Worm (Caenorhabditis elegans) whole organism, L1 larva: ENCODE results near the gene div-1.

Source experiments
- aly-2 ChIP-seq: fragments of 150-350 bp; optimal IDR thresholded peaks from 2 replicates; lab custom pipeline; 2014; ENCODE audit warnings: missing biosample characterization, missing genetic modification characterization
- ama-1 ChIP-seq: fragments of 150-350 bp; optimal IDR thresholded peaks from 2 replicates; lab custom pipeline; 2014
- ceh-63 ChIP-seq: fragments of 200-800 bp; sonication (Bioruptor generic); optimal IDR thresholded peaks from 2 replicates; lab custom pipeline; 2018; ENCODE audit warnings: mild to moderate bottlenecking, missing genetic modification characterization, missing compliant biosample characterization
- ceh-82 ChIP-seq, 3 experiments: fragments of 150-350 bp in 1 of 3; sonication (generic microtip) in 2 of 3; optimal IDR thresholded peaks; 2 replicates each; lab custom pipeline; 2014 to 2017; ENCODE audit warnings: missing biosample characterization in 3 of 3, missing genetic modification characterization in 3 of 3
- ceh-88 ChIP-seq: fragments of 200-800 bp; sonication (Bioruptor generic); IDR thresholded peaks from 2 replicates; pipeline ENCODE4 v1.3.6; 2022; ENCODE audit warnings: missing genetic modification characterization, missing compliant biosample characterization
- ces-1 ChIP-seq: fragments of 150-350 bp; optimal IDR thresholded peaks from 2 replicates; lab custom pipeline; 2014; ENCODE audit warnings: missing biosample characterization, missing genetic modification reagents, missing genetic modification characterization
- dsc-1 ChIP-seq: sonication (generic microtip); optimal IDR thresholded peaks from 2 replicates; lab custom pipeline; 2016; ENCODE audit warnings: mild to moderate bottlenecking, missing genetic modification characterization, missing compliant biosample characterization
- egl-27 ChIP-seq, 2 experiments: fragments of 150-350 bp in 1 of 2; sonication (generic microtip); optimal IDR thresholded peaks; 3 replicates each; lab custom pipeline; 2017 to 2018; ENCODE audit warnings: missing biosample characterization in 2 of 2, missing genetic modification characterization in 2 of 2, missing genetic modification reagents in 2 of 2
- elt-2 ChIP-seq: sonication (generic microtip); optimal IDR thresholded peaks from 2 replicates; lab custom pipeline; 2016; ENCODE audit warnings: missing genetic modification characterization, mild to moderate bottlenecking, inconsistent platforms, missing compliant biosample characterization, missing genetic modification reagents
- ets-5 ChIP-seq: fragments of 200-800 bp; sonication (Bioruptor generic); IDR thresholded peaks from 2 replicates; pipeline ENCODE4 v1.3.6; 2022; ENCODE audit warnings: missing genetic modification characterization, missing compliant biosample characterization
- fkh-10 ChIP-seq: sonication (generic microtip); optimal IDR thresholded peaks from 2 replicates; lab custom pipeline; 2017; ENCODE audit warnings: missing biosample characterization, missing genetic modification reagents, missing genetic modification characterization
- hlh-17 ChIP-seq: fragments of 200-800 bp; sonication (Bioruptor generic); optimal IDR thresholded peaks from 2 replicates; lab custom pipeline; 2018; ENCODE audit warnings: missing genetic modification characterization, mild to moderate bottlenecking, missing compliant biosample characterization, moderate library complexity, borderline replicate concordance
- hpl-2 ChIP-seq: fragments of 150-350 bp; optimal IDR thresholded peaks from 2 replicates; lab custom pipeline; 2014; ENCODE audit warnings: missing biosample characterization, missing genetic modification reagents, missing genetic modification characterization
- irx-1 ChIP-seq: sonication (generic microtip); optimal IDR thresholded peaks from 2 replicates; lab custom pipeline; 2016; ENCODE audit warnings: missing genetic modification characterization, missing compliant biosample characterization
- isw-1 ChIP-seq: fragments of 200-800 bp; sonication (Bioruptor generic); IDR thresholded peaks from 2 replicates; pipeline ENCODE4 v1.3.6; 2022; ENCODE audit warnings: missing genetic modification characterization, missing compliant biosample characterization
- jun-1 ChIP-seq: fragments of 150-350 bp; optimal IDR thresholded peaks from 2 replicates; lab custom pipeline; 2014; ENCODE audit warnings: missing biosample characterization, missing genetic modification reagents, missing genetic modification characterization
- lin-13 ChIP-seq: fragments of 150-350 bp; optimal IDR thresholded peaks from 2 replicates; lab custom pipeline; 2014; ENCODE audit warnings: missing biosample characterization, missing genetic modification reagents, missing genetic modification characterization
- lin-14 ChIP-seq: fragments of 200-800 bp; sonication (Bioruptor generic); optimal IDR thresholded peaks from 2 replicates; lab custom pipeline; 2018; ENCODE audit warnings: mild to moderate bottlenecking, missing genetic modification characterization, moderate library complexity, missing compliant biosample characterization
- lin-15B ChIP-seq: fragments of 150-350 bp; sonication (generic microtip); optimal IDR thresholded peaks from 3 replicates; lab custom pipeline; 2014; ENCODE audit warnings: missing biosample characterization, missing genetic modification characterization
- lin-35 ChIP-seq, 2 experiments: fragments of 150-350 bp; optimal IDR thresholded peaks; 2 replicates each; lab custom pipeline; 2014; ENCODE audit warnings: missing biosample characterization in 2 of 2, missing genetic modification characterization in 2 of 2, missing genetic modification reagents in 2 of 2
- lir-3 ChIP-seq: sonication (generic microtip); optimal IDR thresholded peaks from 2 replicates; lab custom pipeline; 2016; ENCODE audit warnings: mild to moderate bottlenecking, missing genetic modification characterization, moderate library complexity, missing compliant biosample characterization; ENCODE audit not compliant: poor library complexity
- lsy-2 ChIP-seq, 2 experiments: fragments of 150-350 bp; optimal IDR thresholded peaks; 2 replicates each; lab custom pipeline; 2014; ENCODE audit warnings: missing biosample characterization in 2 of 2, missing genetic modification characterization in 2 of 2
- mdl-1 ChIP-seq, 2 experiments: fragments of 150-350 bp; optimal IDR thresholded peaks; 2 replicates each; lab custom pipeline; 2014 to 2017; ENCODE audit warnings: missing biosample characterization in 2 of 2, missing genetic modification characterization in 2 of 2, inconsistent platforms in 1 of 2
- mef-2 ChIP-seq: fragments of 150-350 bp; optimal IDR thresholded peaks from 2 replicates; lab custom pipeline; 2014; ENCODE audit warnings: missing biosample characterization, missing genetic modification characterization
- mep-1 ChIP-seq: fragments of 150-350 bp; optimal IDR thresholded peaks from 2 replicates; lab custom pipeline; 2014; ENCODE audit warnings: missing biosample characterization, missing genetic modification characterization
- nhr-11 ChIP-seq: fragments of 150-350 bp; optimal IDR thresholded peaks from 2 replicates; lab custom pipeline; 2014; ENCODE audit warnings: missing biosample characterization, missing genetic modification characterization
- nhr-12 ChIP-seq: sonication (generic microtip); optimal IDR thresholded peaks from 2 replicates; lab custom pipeline; 2017; ENCODE audit warnings: missing biosample characterization, missing genetic modification characterization
- nhr-19 ChIP-seq: fragments of 200-800 bp; sonication (Bioruptor generic); conservative IDR thresholded peaks from 2 replicates; pipeline ENCODE4 v1.3.6; 2022; ENCODE audit warnings: missing genetic modification characterization, missing compliant biosample characterization
- nhr-20 ChIP-seq: sonication (generic microtip); optimal IDR thresholded peaks from 2 replicates; lab custom pipeline; 2016; ENCODE audit warnings: mild to moderate bottlenecking, missing genetic modification characterization, missing compliant biosample characterization
- nhr-28 ChIP-seq: fragments of 150-350 bp; optimal IDR thresholded peaks from 2 replicates; lab custom pipeline; 2014; ENCODE audit warnings: missing biosample characterization, missing genetic modification characterization
- nhr-71 ChIP-seq: sonication (generic microtip); optimal IDR thresholded peaks from 2 replicates; lab custom pipeline; 2016; ENCODE audit warnings: mild to moderate bottlenecking, missing genetic modification characterization, moderate library complexity, missing compliant biosample characterization
- nhr-76 ChIP-seq: sonication (generic microtip); optimal IDR thresholded peaks from 2 replicates; lab custom pipeline; 2017; ENCODE audit warnings: missing biosample characterization, missing genetic modification characterization
- nhr-77 ChIP-seq: fragments of 150-350 bp; optimal IDR thresholded peaks from 2 replicates; lab custom pipeline; 2014; ENCODE audit warnings: missing biosample characterization, missing genetic modification characterization
- nhr-84 ChIP-seq: sonication (generic microtip); optimal IDR thresholded peaks from 2 replicates; lab custom pipeline; 2017; ENCODE audit warnings: missing biosample characterization, missing genetic modification characterization
- nhr-85 ChIP-seq: sonication (generic microtip); peaks from one replicate; lab custom pipeline; 2016; ENCODE audit warnings: missing genetic modification characterization, inconsistent platforms, missing compliant biosample characterization
- nhr-90 ChIP-seq: sonication (generic microtip); optimal IDR thresholded peaks from 2 replicates; lab custom pipeline; 2016; ENCODE audit warnings: mild to moderate bottlenecking, missing genetic modification characterization, missing compliant biosample characterization; ENCODE audit not compliant: poor library complexity
- pag-3 ChIP-seq: sonication (generic microtip); optimal IDR thresholded peaks from 2 replicates; lab custom pipeline; 2017; ENCODE audit warnings: missing genetic modification characterization, mild to moderate bottlenecking, missing compliant biosample characterization, antibody characterized with exemption, borderline replicate concordance; ENCODE audit not compliant: insufficient read depth
- pax-3 ChIP-seq: fragments of 200-800 bp; sonication (Bioruptor generic); optimal IDR thresholded peaks from 2 replicates; lab custom pipeline; 2018; ENCODE audit warnings: mild to moderate bottlenecking, missing genetic modification characterization, moderate library complexity, missing compliant biosample characterization
- snpc-4 ChIP-seq: fragments of 150-350 bp; optimal IDR thresholded peaks from 2 replicates; lab custom pipeline; 2014; ENCODE audit warnings: missing biosample characterization, missing genetic modification characterization
- snu-23 ChIP-seq: sonication (generic microtip); optimal IDR thresholded peaks from 2 replicates; lab custom pipeline; 2016; ENCODE audit warnings: missing genetic modification characterization, missing compliant biosample characterization
- sox-4 ChIP-seq: sonication (generic microtip); optimal IDR thresholded peaks from 2 replicates; lab custom pipeline; 2016; ENCODE audit warnings: missing genetic modification characterization, missing compliant biosample characterization
- sptf-1 ChIP-seq: fragments of 150-350 bp; optimal IDR thresholded peaks from 2 replicates; lab custom pipeline; 2014; ENCODE audit warnings: missing biosample characterization, missing genetic modification characterization
- sup-37 ChIP-seq: fragments of 200-800 bp; sonication (Bioruptor generic); optimal IDR thresholded peaks from 2 replicates; lab custom pipeline; 2018; ENCODE audit warnings: mild to moderate bottlenecking, missing genetic modification characterization, missing compliant biosample characterization
- swsn-7 ChIP-seq: sonication (generic microtip); optimal IDR thresholded peaks from 2 replicates; lab custom pipeline; 2016; ENCODE audit warnings: missing genetic modification characterization, missing compliant biosample characterization
- tlp-1 ChIP-seq: fragments of 150-350 bp; optimal IDR thresholded peaks from 2 replicates; lab custom pipeline; 2014; ENCODE audit warnings: missing biosample characterization, missing genetic modification characterization
- unc-130 ChIP-seq: fragments of 150-350 bp; optimal IDR thresholded peaks from 2 replicates; lab custom pipeline; 2017; ENCODE audit warnings: missing biosample characterization, missing genetic modification characterization, inconsistent platforms
- unc-30 ChIP-seq: sonication (generic microtip); optimal IDR thresholded peaks from 2 replicates; lab custom pipeline; 2017; ENCODE audit warnings: missing biosample characterization, missing genetic modification characterization
- unc-86 ChIP-seq: sonication (generic microtip); optimal IDR thresholded peaks from 2 replicates; lab custom pipeline; 2016; ENCODE audit warnings: missing genetic modification characterization, missing compliant biosample characterization
- vab-15 ChIP-seq: sonication (generic microtip); optimal IDR thresholded peaks from 2 replicates; lab custom pipeline; 2017; ENCODE audit warnings: missing genotype, mild to moderate bottlenecking, missing genetic modification characterization, missing compliant biosample characterization
- xbp-1 ChIP-seq: sonication (generic microtip); optimal IDR thresholded peaks from 2 replicates; lab custom pipeline; 2016; ENCODE audit warnings: missing genetic modification characterization, missing compliant biosample characterization
- zag-1 ChIP-seq: fragments of 150-350 bp; optimal IDR thresholded peaks from 2 replicates; lab custom pipeline; 2014; ENCODE audit warnings: missing biosample characterization, missing genetic modification characterization
- zip-4 ChIP-seq: fragments of 200-800 bp; sonication (Bioruptor generic); optimal IDR thresholded peaks from 2 replicates; lab custom pipeline; 2018; ENCODE audit warnings: mild to moderate bottlenecking, missing genetic modification characterization, moderate library complexity, missing compliant biosample characterization

Gene div-1

DNA sequence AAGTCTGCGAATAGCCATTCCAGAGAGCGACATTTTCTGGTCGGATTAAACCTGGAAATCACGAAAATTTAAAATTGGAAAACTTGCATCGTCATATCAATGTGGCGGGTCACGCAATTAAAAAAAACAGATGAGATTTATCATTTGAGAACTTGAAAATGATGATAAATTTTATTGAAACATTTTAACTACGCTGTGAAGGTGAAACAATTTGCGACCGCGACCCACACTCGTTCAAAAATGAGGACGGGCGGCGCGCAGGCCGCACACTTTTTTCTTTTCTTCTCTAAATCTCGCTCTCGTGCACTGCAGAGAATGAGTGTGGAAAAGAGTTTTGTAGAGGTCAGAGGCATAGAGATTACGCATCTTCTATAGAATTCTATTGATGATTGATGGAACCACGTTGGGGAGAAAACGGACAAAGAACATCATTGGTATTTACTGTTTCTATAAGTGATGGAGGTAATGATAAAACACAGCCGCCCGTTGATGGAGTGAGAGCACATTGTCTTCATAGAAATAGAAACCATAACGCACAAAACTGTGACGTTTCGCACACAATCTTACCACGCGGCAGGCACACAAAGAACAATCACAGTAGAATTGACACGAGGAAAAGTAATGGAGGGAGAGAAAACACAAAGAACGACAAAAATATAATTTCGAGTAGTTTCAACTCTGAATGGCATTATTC is 31.6 kb downstream of the div-1 start, which contains the start of gene cts-1 (continued):
- TF ChIP-seq dsc-1 (tag; lab: Kevin White, UChicago): peak; percentile 12
- peak; percentile 82 for TF ChIP-seq elt-2 (tag; lab: Kevin White, UChicago)
- peak; percentile 87 for TF ChIP-seq unc-130
- TF ChIP-seq mef-2 (tag; lab: Kevin White, UChicago): peak; percentile 34
- peak; percentile 79 for TF ChIP-seq nhr-90
- peak; percentile 78 to 95 for TF ChIP-seq lsy-2 (tag; optimal IDR thresholded peaks at IDR 0.05; lab: Kevin White, UChicago)
- TF ChIP-seq tlp-1 (tag; lab: Kevin White, UChicago): no peak
- TF ChIP-seq lin-15B: peak; percentile 67
- TF ChIP-seq pax-3 (tag; lab: Kevin White, UChicago): peak; percentile 25
- TF ChIP-seq sup-37 (GFP tag; lab: Kevin White, UChicago): no peak
- TF ChIP-seq nhr-19 (GFP tag; lab: Robert Waterston, UW): no peak
- peak; percentile 92 for TF ChIP-seq nhr-71 (tag; lab: Kevin White, UChicago)
- peak; percentile 23 for TF ChIP-seq fkh-10 (GFP tag; lab: Kevin White, UChicago)
- TF ChIP-seq nhr-77 (tag; lab: Kevin White, UChicago): peak; percentile 86
- no peak for TF ChIP-seq ceh-88 (GFP tag; lab: Robert Waterston, UW)
- TF ChIP-seq aly-2: peak; percentile 12
- no peak for TF ChIP-seq vab-15
- peak; percentile 89 for TF ChIP-seq snu-23 (GFP tag; lab: Kevin White, UChicago)
- TF ChIP-seq irx-1 (tag; lab: Kevin White, UChicago): peak; percentile 59
- peak; percentile 69 to 82 for TF ChIP-seq lin-35 (GFP tag; optimal IDR thresholded peaks at IDR 0.05; lab: Kevin White, UChicago)
- no peak for TF ChIP-seq sptf-1 (tag; lab: Kevin White, UChicago)
- peak; percentile 30 for TF ChIP-seq snpc-4 (tag; lab: Kevin White, UChicago)
- no peak for TF ChIP-seq nhr-28 (tag; lab: Kevin White, UChicago)
- TF ChIP-seq ama-1 (lab: Kevin White, UChicago): no peak
- peak; percentile 35 for TF ChIP-seq lin-13
- TF ChIP-seq nhr-85 (tag; lab: Kevin White, UChicago): peak; percentile 94
- peak; percentile 28 to 94 for TF ChIP-seq mdl-1 (tag; optimal IDR thresholded peaks at IDR 0.05; lab: Kevin White, UChicago)
- peak; percentile 73 for TF ChIP-seq swsn-7 (tag; lab: Kevin White, UChicago)
- TF ChIP-seq nhr-12 (tag; lab: Kevin White, UChicago): no peak
- no peak for TF ChIP-seq zag-1 (tag; lab: Kevin White, UChicago)
- no peak for TF ChIP-seq sox-4 (tag; lab: Kevin White, UChicago)
- TF ChIP-seq unc-86: no peak
- no peak for TF ChIP-seq ets-5 (GFP tag; lab: Robert Waterston, UW)
- TF ChIP-seq nhr-84 (tag; lab: Kevin White, UChicago): no peak
- TF ChIP-seq ceh-63: no peak
- TF ChIP-seq hpl-2 (GFP tag; lab: Kevin White, UChicago): peak; percentile 77
- peak; percentile 74 for TF ChIP-seq xbp-1
- TF ChIP-seq jun-1 (tag; lab: Kevin White, UChicago): no peak
- peak; percentile 66 for TF ChIP-seq lir-3
- TF ChIP-seq pag-3: peak; percentile 47
- TF ChIP-seq hlh-17 (GFP tag; lab: Kevin White, UChicago): no peak
- TF ChIP-seq egl-27 (tag; optimal IDR thresholded peaks at IDR 0.05; lab: Kevin White, UChicago): peak in 1 of 2 experiments; percentile 24
- TF ChIP-seq nhr-11 (tag; lab: Kevin White, UChicago): peak; percentile 10
- no peak for TF ChIP-seq ces-1 (GFP tag; lab: Kevin White, UChicago)
- TF ChIP-seq zip-4 (GFP tag; lab: Kevin White, UChicago): peak; percentile 14
- peak; percentile 30 for TF ChIP-seq nhr-76 (tag; lab: Kevin White, UChicago)
- TF ChIP-seq mep-1: peak; percentile 81
- TF ChIP-seq lin-14 (GFP tag; lab: Kevin White, UChicago): peak; percentile 97
- no peak for TF ChIP-seq isw-1 (GFP tag; lab: Robert Waterston, UW)
- no peak for TF ChIP-seq unc-30 (tag; lab: Kevin White, UChicago)
- peak in 2 of 3 experiments; percentile 35 to 83 for TF ChIP-seq ceh-82 (tag; optimal IDR thresholded peaks at IDR 0.05; lab: Kevin White, UChicago)
- peak; percentile 92 for TF ChIP-seq nhr-20 (tag; lab: Kevin White, UChicago)
